Worm (Caenorhabditis elegans) whole organism, young adult: Measurements from ENCODE around the gene C03B8.3.

Experiments
- Y67H2A.10 ChIP-seq: fragments of 200-800 bp; sonication (Bioruptor generic); conservative IDR thresholded peaks from 2 replicates; pipeline ENCODE4 v1.3.6; 2022; ENCODE audit warnings: missing genetic modification reagents, missing genetic modification characterization, missing compliant biosample characterization
- Y95B8A.8 ChIP-seq: fragments of 200-800 bp; sonication (Bioruptor generic); IDR thresholded peaks from 2 replicates; pipeline ENCODE4 v1.3.6; 2022; ENCODE audit warnings: missing genetic modification reagents, missing genetic modification characterization, missing compliant biosample characterization
- aptf-3 ChIP-seq: fragments of 200-800 bp; sonication (Bioruptor generic); IDR thresholded peaks from 2 replicates; pipeline ENCODE4 v1.3.6; 2022; ENCODE audit warnings: missing genetic modification characterization, missing compliant biosample characterization
- athp-1 ChIP-seq: sonication (generic microtip); optimal IDR thresholded peaks from 2 replicates; lab custom pipeline; 2017; ENCODE audit warnings: mild to moderate bottlenecking, missing genetic modification characterization, missing compliant biosample characterization
- attf-3 ChIP-seq: fragments of 200-800 bp; sonication (Bioruptor generic); conservative IDR thresholded peaks from 2 replicates; pipeline ENCODE4 v1.3.6; 2022; ENCODE audit warnings: missing genetic modification reagents, missing genetic modification characterization, missing compliant biosample characterization
- attf-5 ChIP-seq: fragments of 200-800 bp; sonication (Bioruptor generic); optimal IDR thresholded peaks from 2 replicates; lab custom pipeline; 2018; ENCODE audit warnings: mild to moderate bottlenecking, missing genetic modification characterization, missing compliant biosample characterization
- ceh-27 ChIP-seq: fragments of 200-800 bp; sonication (Bioruptor generic); optimal IDR thresholded peaks from 2 replicates; lab custom pipeline; 2018; ENCODE audit warnings: mild to moderate bottlenecking, missing genetic modification characterization, moderate library complexity, missing compliant biosample characterization
- dox-1 ChIP-seq: fragments of 200-800 bp; sonication (Bioruptor generic); IDR thresholded peaks from 2 replicates; pipeline ENCODE4 v1.3.6; 2022; ENCODE audit warnings: missing genetic modification reagents, missing genetic modification characterization, missing compliant biosample characterization
- ets-4 ChIP-seq: fragments of 200-800 bp; sonication (Bioruptor generic); optimal IDR thresholded peaks from 2 replicates; lab custom pipeline; 2018; ENCODE audit warnings: mild to moderate bottlenecking, missing genetic modification characterization, missing compliant biosample characterization
- let-607 ChIP-seq, 2 experiments: fragments of 200-800 bp in 1 of 2; sonication (Bioruptor generic) in 1 of 2; sonication (generic microtip) in 1 of 2; optimal IDR thresholded peaks; 2 replicates each; lab custom pipeline; 2016 to 2018; ENCODE audit warnings: mild to moderate bottlenecking in 2 of 2, missing compliant biosample characterization in 2 of 2, missing genetic modification characterization in 2 of 2, moderate library complexity in 2 of 2, missing genotype in 1 of 2
- lin-35 ChIP-seq, 3 experiments: fragments of 150-350 bp in 2 of 3; sonication (generic microtip) in 1 of 3; optimal IDR thresholded peaks; 2 replicates each; lab custom pipeline; 2014 to 2018; ENCODE audit warnings: missing biosample characterization in 3 of 3, missing genetic modification characterization in 3 of 3, missing genetic modification reagents in 3 of 3
- nfyb-1 ChIP-seq: fragments of 200-800 bp; sonication (Bioruptor generic); IDR thresholded peaks from 2 replicates; pipeline ENCODE4 v1.3.6; 2022; ENCODE audit warnings: missing genetic modification reagents, missing genetic modification characterization, missing compliant biosample characterization
- nhr-80 ChIP-seq: sonication (generic microtip); optimal IDR thresholded peaks from 2 replicates; lab custom pipeline; 2016; ENCODE audit warnings: missing genetic modification characterization, missing compliant biosample characterization
- ztf-22 ChIP-seq: fragments of 200-800 bp; sonication (Bioruptor generic); optimal IDR thresholded peaks from 2 replicates; lab custom pipeline; 2018; ENCODE audit warnings: mild to moderate bottlenecking, missing genetic modification characterization, moderate library complexity, missing compliant biosample characterization
- ztf-26 ChIP-seq: sonication (generic microtip); optimal IDR thresholded peaks from 2 replicates; lab custom pipeline; 2017; ENCODE audit warnings: missing genetic modification characterization, missing compliant biosample characterization

The C03B8.3 gene

ce11 chrIII:7758562-7758961 lies 46.5 kb downstream of the C03B8.3 start, which contains the start of gene pcp-1:
Gene pcp-1 (plus strand): TSS chrIII:7758903.
- TF ChIP-seq lin-35 (GFP tag; optimal IDR thresholded peaks at IDR 0.05; lab: Kevin White, UChicago) (no peak), nhr-80 (tag; lab: Kevin White, UChicago) (peak; percentile 100), aptf-3 (GFP tag; lab: Robert Waterston, UW) (no peak), let-607 (tag; optimal IDR thresholded peaks at IDR 0.05; lab: Kevin White, UChicago) (peak; percentile 14 to 68), nfyb-1 (no peak), ets-4 (GFP tag; lab: Kevin White, UChicago) (peak; percentile 95), athp-1 (tag; lab: Kevin White, UChicago) (no peak)

DNA sequence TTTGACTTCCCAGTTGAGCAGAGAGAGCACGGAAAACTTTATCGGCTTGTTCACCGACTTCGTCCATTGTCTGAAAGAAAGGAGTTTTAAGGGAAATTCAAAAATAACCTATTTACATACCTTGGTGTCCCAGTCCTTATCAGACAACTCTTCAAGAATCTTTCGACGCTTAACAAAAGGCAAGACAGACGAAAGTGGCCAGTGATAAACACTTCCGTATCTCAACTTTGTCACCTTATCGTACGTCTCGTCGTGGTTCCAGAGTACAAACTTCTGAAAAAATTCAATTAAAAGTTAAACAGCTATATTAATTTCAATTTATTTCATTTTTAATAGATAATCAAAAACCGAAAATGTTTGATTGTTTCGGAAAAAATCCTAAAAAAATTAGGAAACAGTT lies 50.1 kb downstream of the C03B8.3 start:
- TF ChIP-seq nhr-80 (tag; lab: Kevin White, UChicago): peak; percentile 77
- TF ChIP-seq Y67H2A.10 (GFP tag; lab: Robert Waterston, UW): no peak
- TF ChIP-seq ceh-27 (GFP tag; lab: Kevin White, UChicago): no peak
- TF ChIP-seq ztf-26 (tag; lab: Kevin White, UChicago): no peak
- no peak for TF ChIP-seq dox-1

DNA sequence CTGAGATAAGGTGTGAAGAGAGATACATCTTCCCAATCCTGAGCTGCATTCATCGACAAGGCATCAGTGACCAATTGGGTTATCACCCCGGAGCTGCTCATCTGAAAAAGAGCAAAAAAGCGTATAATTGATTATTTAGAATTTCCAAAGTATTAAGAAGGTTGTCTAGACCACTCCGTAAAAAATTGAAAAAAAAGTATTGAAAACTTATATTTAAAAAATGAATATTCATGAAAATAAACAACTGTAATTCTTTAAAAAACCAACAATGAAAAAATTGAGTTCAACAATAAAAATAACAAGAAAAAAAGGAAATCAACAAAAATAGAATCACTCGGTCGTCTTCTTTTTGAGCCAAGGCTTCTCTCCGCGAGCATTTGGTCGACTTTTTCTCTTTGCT lies 51.4 kb downstream of the C03B8.3 start, which contains the start of gene mtx-2:
mtx-2 (minus strand) TSS at position 101 of the 400 bp plus-strand sequence.
- no peak for TF ChIP-seq ztf-22 (GFP tag; lab: Kevin White, UChicago)
- TF ChIP-seq dox-1: 0 out of 2 replicates have a peak, but pooled peaks have one; percentile 3

ce11 chrIII:7765974-7766373 lies 53.9 kb downstream of the C03B8.3 start, which contains the start of gene ZK686.2:
Gene ZK686.2 (minus strand): TSS chrIII:7766052.
- no peak for TF ChIP-seq Y95B8A.8
- peak; percentile 14 for TF ChIP-seq attf-5 (GFP tag; lab: Kevin White, UChicago)
- peak; percentile 93 for TF ChIP-seq attf-3 (GFP tag; lab: Robert Waterston, UW)
